Worm (Caenorhabditis elegans): Measurements from ENCODE around the gene T08D10.4.

- no peak for TF ChIP-seq ztf-29 (GFP tag; IDR thresholded peaks at IDR 0.05)
- TF ChIP-seq ref-1 (GFP tag; conservative IDR thresholded peaks at IDR 0.05), result no peak
- no peak for TF ChIP-seq flt-1 (GFP tag; IDR thresholded peaks at IDR 0.05)
Measured at ce11 chrX:11999573-11999972, 46.4 kb upstream of the T08D10.4 start.

Measured in whole organism, midembryonic.